Worm (Caenorhabditis elegans) whole organism, L1 larva: ENCODE measurements around the gene srw-66.

Experiments used
- C04F5.9 ChIP-seq: sonication (generic microtip); optimal IDR thresholded peaks from 2 replicates; lab custom pipeline; 2016; ENCODE audit warnings: missing genetic modification characterization, missing compliant biosample characterization
- C34B4.2 ChIP-seq: sonication (generic microtip); optimal IDR thresholded peaks from 2 replicates; lab custom pipeline; 2017; ENCODE audit warnings: mild to moderate bottlenecking, missing genetic modification characterization, missing compliant biosample characterization
- alr-1 ChIP-seq: fragments of 200-800 bp; sonication (Bioruptor generic); optimal IDR thresholded peaks from 2 replicates; lab custom pipeline; 2018; ENCODE audit warnings: borderline replicate concordance, mild to moderate bottlenecking, missing genetic modification characterization, missing compliant biosample characterization
- ama-1 ChIP-seq: fragments of 150-350 bp; optimal IDR thresholded peaks from 2 replicates; lab custom pipeline; 2014
- ceh-8 ChIP-seq: fragments of 200-800 bp; sonication (Bioruptor generic); optimal IDR thresholded peaks from 2 replicates; lab custom pipeline; 2018; ENCODE audit warnings: mild to moderate bottlenecking, missing genetic modification characterization, moderate library complexity, missing compliant biosample characterization
- ceh-88 ChIP-seq: fragments of 200-800 bp; sonication (Bioruptor generic); IDR thresholded peaks from 2 replicates; pipeline ENCODE4 v1.3.6; 2022; ENCODE audit warnings: missing genetic modification characterization, missing compliant biosample characterization
- dsc-1 ChIP-seq: sonication (generic microtip); optimal IDR thresholded peaks from 2 replicates; lab custom pipeline; 2016; ENCODE audit warnings: mild to moderate bottlenecking, missing genetic modification characterization, missing compliant biosample characterization
- efl-1 ChIP-seq, 4 experiments: fragments of 150-350 bp; optimal IDR thresholded peaks in 3 of 4; peaks in 1 of 4; 1 replicate in 1 of 4; 2 replicates in 3 of 4; lab custom pipeline; 2014; ENCODE audit warnings: missing biosample characterization in 2 of 4, missing genetic modification characterization in 2 of 4, missing genetic modification reagents in 2 of 4
- efl-3 ChIP-seq: fragments of 200-800 bp; sonication (Bioruptor generic); optimal IDR thresholded peaks from 2 replicates; lab custom pipeline; 2018; ENCODE audit warnings: mild to moderate bottlenecking, missing genetic modification characterization, missing compliant biosample characterization
- egl-27 ChIP-seq, 2 experiments: fragments of 150-350 bp in 1 of 2; sonication (generic microtip); optimal IDR thresholded peaks; 3 replicates each; lab custom pipeline; 2017 to 2018; ENCODE audit warnings: missing biosample characterization in 2 of 2, missing genetic modification characterization in 2 of 2, missing genetic modification reagents in 2 of 2
- elt-2 ChIP-seq: sonication (generic microtip); optimal IDR thresholded peaks from 2 replicates; lab custom pipeline; 2016; ENCODE audit warnings: missing genetic modification characterization, mild to moderate bottlenecking, inconsistent platforms, missing compliant biosample characterization, missing genetic modification reagents
- fkh-8 ChIP-seq: sonication (generic microtip); optimal IDR thresholded peaks from 2 replicates; lab custom pipeline; 2016; ENCODE audit warnings: mild to moderate bottlenecking, missing genetic modification characterization, missing compliant biosample characterization
- hlh-17 ChIP-seq: fragments of 200-800 bp; sonication (Bioruptor generic); optimal IDR thresholded peaks from 2 replicates; lab custom pipeline; 2018; ENCODE audit warnings: missing genetic modification characterization, mild to moderate bottlenecking, missing compliant biosample characterization, moderate library complexity, borderline replicate concordance
- jun-1 ChIP-seq: fragments of 150-350 bp; optimal IDR thresholded peaks from 2 replicates; lab custom pipeline; 2014; ENCODE audit warnings: missing biosample characterization, missing genetic modification reagents, missing genetic modification characterization
- lin-13 ChIP-seq: fragments of 150-350 bp; optimal IDR thresholded peaks from 2 replicates; lab custom pipeline; 2014; ENCODE audit warnings: missing biosample characterization, missing genetic modification reagents, missing genetic modification characterization
- lin-14 ChIP-seq: fragments of 200-800 bp; sonication (Bioruptor generic); optimal IDR thresholded peaks from 2 replicates; lab custom pipeline; 2018; ENCODE audit warnings: mild to moderate bottlenecking, missing genetic modification characterization, moderate library complexity, missing compliant biosample characterization
- lir-3 ChIP-seq: sonication (generic microtip); optimal IDR thresholded peaks from 2 replicates; lab custom pipeline; 2016; ENCODE audit warnings: mild to moderate bottlenecking, missing genetic modification characterization, moderate library complexity, missing compliant biosample characterization; ENCODE audit not compliant: poor library complexity
- mab-9 ChIP-seq: fragments of 200-800 bp; sonication (Bioruptor generic); IDR thresholded peaks from 2 replicates; pipeline ENCODE4 v1.3.6; 2022; ENCODE audit warnings: missing genetic modification reagents, missing genetic modification characterization, missing compliant biosample characterization
- mdl-1 ChIP-seq, 2 experiments: fragments of 150-350 bp; optimal IDR thresholded peaks; 2 replicates each; lab custom pipeline; 2014 to 2017; ENCODE audit warnings: missing biosample characterization in 2 of 2, missing genetic modification characterization in 2 of 2, inconsistent platforms in 1 of 2
- nhr-11 ChIP-seq: fragments of 150-350 bp; optimal IDR thresholded peaks from 2 replicates; lab custom pipeline; 2014; ENCODE audit warnings: missing biosample characterization, missing genetic modification characterization
- nhr-20 ChIP-seq: sonication (generic microtip); optimal IDR thresholded peaks from 2 replicates; lab custom pipeline; 2016; ENCODE audit warnings: mild to moderate bottlenecking, missing genetic modification characterization, missing compliant biosample characterization
- nhr-28 ChIP-seq: fragments of 150-350 bp; optimal IDR thresholded peaks from 2 replicates; lab custom pipeline; 2014; ENCODE audit warnings: missing biosample characterization, missing genetic modification characterization
- nhr-71 ChIP-seq: sonication (generic microtip); optimal IDR thresholded peaks from 2 replicates; lab custom pipeline; 2016; ENCODE audit warnings: mild to moderate bottlenecking, missing genetic modification characterization, moderate library complexity, missing compliant biosample characterization
- nhr-84 ChIP-seq: sonication (generic microtip); optimal IDR thresholded peaks from 2 replicates; lab custom pipeline; 2017; ENCODE audit warnings: missing biosample characterization, missing genetic modification characterization
- nhr-85 ChIP-seq: sonication (generic microtip); peaks from one replicate; lab custom pipeline; 2016; ENCODE audit warnings: missing genetic modification characterization, inconsistent platforms, missing compliant biosample characterization
- nhr-90 ChIP-seq: sonication (generic microtip); optimal IDR thresholded peaks from 2 replicates; lab custom pipeline; 2016; ENCODE audit warnings: mild to moderate bottlenecking, missing genetic modification characterization, missing compliant biosample characterization; ENCODE audit not compliant: poor library complexity
- pax-3 ChIP-seq: fragments of 200-800 bp; sonication (Bioruptor generic); optimal IDR thresholded peaks from 2 replicates; lab custom pipeline; 2018; ENCODE audit warnings: mild to moderate bottlenecking, missing genetic modification characterization, moderate library complexity, missing compliant biosample characterization
- skn-1 ChIP-seq: fragments of 150-350 bp; optimal IDR thresholded peaks from 2 replicates; lab custom pipeline; 2014; ENCODE audit warnings: missing biosample characterization, missing genetic modification characterization
- snu-23 ChIP-seq: sonication (generic microtip); optimal IDR thresholded peaks from 2 replicates; lab custom pipeline; 2016; ENCODE audit warnings: missing genetic modification characterization, missing compliant biosample characterization
- sox-4 ChIP-seq: sonication (generic microtip); optimal IDR thresholded peaks from 2 replicates; lab custom pipeline; 2016; ENCODE audit warnings: missing genetic modification characterization, missing compliant biosample characterization
- sptf-1 ChIP-seq: fragments of 150-350 bp; optimal IDR thresholded peaks from 2 replicates; lab custom pipeline; 2014; ENCODE audit warnings: missing biosample characterization, missing genetic modification characterization
- swsn-7 ChIP-seq: sonication (generic microtip); optimal IDR thresholded peaks from 2 replicates; lab custom pipeline; 2016; ENCODE audit warnings: missing genetic modification characterization, missing compliant biosample characterization
- tbx-2 ChIP-seq: sonication (generic microtip); optimal IDR thresholded peaks from 2 replicates; lab custom pipeline; 2016; ENCODE audit warnings: missing genetic modification characterization, missing compliant biosample characterization
- tlp-1 ChIP-seq: fragments of 150-350 bp; optimal IDR thresholded peaks from 2 replicates; lab custom pipeline; 2014; ENCODE audit warnings: missing biosample characterization, missing genetic modification characterization
- unc-30 ChIP-seq: sonication (generic microtip); optimal IDR thresholded peaks from 2 replicates; lab custom pipeline; 2017; ENCODE audit warnings: missing biosample characterization, missing genetic modification characterization
- unc-62 ChIP-seq: fragments of 150-350 bp; optimal IDR thresholded peaks from 2 replicates; lab custom pipeline; 2014; ENCODE audit warnings: missing biosample characterization, missing genetic modification reagents, missing genetic modification characterization
- vab-15 ChIP-seq: sonication (generic microtip); optimal IDR thresholded peaks from 2 replicates; lab custom pipeline; 2017; ENCODE audit warnings: missing genotype, mild to moderate bottlenecking, missing genetic modification characterization, missing compliant biosample characterization
- xbp-1 ChIP-seq: sonication (generic microtip); optimal IDR thresholded peaks from 2 replicates; lab custom pipeline; 2016; ENCODE audit warnings: missing genetic modification characterization, missing compliant biosample characterization
- zip-4 ChIP-seq: fragments of 200-800 bp; sonication (Bioruptor generic); optimal IDR thresholded peaks from 2 replicates; lab custom pipeline; 2018; ENCODE audit warnings: mild to moderate bottlenecking, missing genetic modification characterization, moderate library complexity, missing compliant biosample characterization

The srw-66 gene

ce11 chrII:1306550-1306949, 34.8 kb upstream of the srw-66 start:
- TF ChIP-seq vab-15 (tag; lab: Kevin White, UChicago) (no peak), nhr-90 (tag; lab: Kevin White, UChicago) (no peak), nhr-28 (tag; lab: Kevin White, UChicago) (no peak), dsc-1 (tag; lab: Kevin White, UChicago) (no peak), lin-14 (GFP tag; lab: Kevin White, UChicago) (no peak), tbx-2 (tag; lab: Kevin White, UChicago) (no peak), lin-13 (GFP tag; lab: Kevin White, UChicago) (no peak), xbp-1 (tag; lab: Kevin White, UChicago) (no peak), nhr-71 (tag; lab: Kevin White, UChicago) (no peak), sox-4 (no peak)

ce11 chrII:1306036-1306435, 34.3 kb upstream of the srw-66 start, which contains the start of gene emc-2:
emc-2 (minus strand) TSS chrII:1306136.
- no peak for TF ChIP-seq efl-1 (optimal IDR thresholded peaks at IDR 0.05; lab: Kevin White, UChicago)
- peak in 1 of 2 experiments; percentile 57 for TF ChIP-seq efl-1 (GFP tag; optimal IDR thresholded peaks at IDR 0.05 in 1 of 2; lab: Kevin White, UChicago)
- TF ChIP-seq C34B4.2, result no peak

ce11 chrII:1301554-1301953, 29.8 kb upstream of the srw-66 start, which contains the start of gene glb-31:
glb-31 (minus strand) TSS chrII:1301654.
- no peak for TF ChIP-seq nhr-20 (tag; lab: Kevin White, UChicago)
- no peak for TF ChIP-seq unc-62 (GFP tag; lab: Kevin White, UChicago)

- TF ChIP-seq lir-3 (tag; lab: Kevin White, UChicago) (no peak), nhr-84 (tag; lab: Kevin White, UChicago) (no peak), hlh-17 (no peak), ama-1 (no peak), sptf-1 (tag; lab: Kevin White, UChicago) (no peak), egl-27 (tag; optimal IDR thresholded peaks at IDR 0.05; lab: Kevin White, UChicago) (no peak), mab-9 (GFP tag; lab: Robert Waterston, UW) (no peak), skn-1 (tag; lab: Kevin White, UChicago) (no peak), ceh-8 (GFP tag; lab: Kevin White, UChicago) (no peak), nhr-11 (tag; lab: Kevin White, UChicago) (no peak), unc-30 (no peak)
Observed at ce11 chrII:1298169-1298568, 26.5 kb upstream of the srw-66 start, which contains the start of gene Y57G7A.1. Y57G7A.1 (plus strand) TSS chrII:1298469.

- TF ChIP-seq nhr-85 (tag; lab: Kevin White, UChicago) (peak; percentile 5), tbx-2 (tag; lab: Kevin White, UChicago) (no peak), C04F5.9 (tag; lab: Kevin White, UChicago) (no peak), mdl-1 (tag; optimal IDR thresholded peaks at IDR 0.05; lab: Kevin White, UChicago) (no peak), pax-3 (tag; lab: Kevin White, UChicago) (no peak), tlp-1 (tag; lab: Kevin White, UChicago) (no peak), mab-9 (GFP tag; lab: Robert Waterston, UW) (no peak), ceh-88 (GFP tag; lab: Robert Waterston, UW) (no peak), alr-1 (tag; lab: Kevin White, UChicago) (no peak), jun-1 (no peak), fkh-8 (no peak), swsn-7 (tag; lab: Kevin White, UChicago) (no peak), efl-3 (GFP tag; lab: Kevin White, UChicago) (no peak), ama-1 (no peak), snu-23 (GFP tag; lab: Kevin White, UChicago) (no peak), elt-2 (tag; lab: Kevin White, UChicago) (peak; percentile 46), zip-4 (no peak)
Observed at ce11 chrII:1297697-1298093, 26.0 kb upstream of the srw-66 start.
